Worm (Caenorhabditis elegans) whole organism, L4 larva: ENCODE data around the gene ptb-1.

ENCODE experiments used
- D1046.2 ChIP-seq: fragments of 200-800 bp; sonication (Bioruptor generic); IDR thresholded peaks from 2 replicates; pipeline ENCODE4 v1.3.6; 2022; ENCODE audit warnings: missing genetic modification characterization, missing compliant biosample characterization
- Y105C5A.15 ChIP-seq: fragments of 200-800 bp; sonication (Bioruptor generic); IDR thresholded peaks from 2 replicates; pipeline ENCODE4 v1.3.6; 2022; ENCODE audit warnings: missing genetic modification characterization, missing compliant biosample characterization
- Y5F2A.4 ChIP-seq: fragments of 200-800 bp; sonication (Bioruptor generic); optimal IDR thresholded peaks from 2 replicates; lab custom pipeline; 2018; ENCODE audit warnings: mild to moderate bottlenecking, missing genetic modification characterization, missing compliant biosample characterization
- aha-1 ChIP-seq: fragments of 150-350 bp; peaks from one replicate; lab custom pipeline; 2014; ENCODE audit warnings: missing biosample characterization, missing genetic modification characterization
- aly-2 ChIP-seq: sonication (generic microtip); optimal IDR thresholded peaks from 2 replicates; lab custom pipeline; 2018; ENCODE audit warnings: missing biosample characterization, missing genetic modification characterization
- ceh-32 ChIP-seq: sonication (generic microtip); optimal IDR thresholded peaks from 2 replicates; lab custom pipeline; 2016; ENCODE audit warnings: mild to moderate bottlenecking, missing genetic modification characterization, missing compliant biosample characterization; ENCODE audit not compliant: poor library complexity
- ces-1 ChIP-seq: fragments of 150-350 bp; sonication (generic microtip); optimal IDR thresholded peaks from 4 replicates; lab custom pipeline; 2014; ENCODE audit warnings: missing biosample characterization, missing genetic modification reagents, missing genetic modification characterization
- ctbp-1 ChIP-seq: fragments of 200-800 bp; sonication (Bioruptor generic); IDR thresholded peaks from 2 replicates; pipeline ENCODE4 v1.3.6; 2022; ENCODE audit warnings: missing genetic modification reagents, missing genetic modification characterization, missing compliant biosample characterization
- daf-8 ChIP-seq: fragments of 200-800 bp; sonication (Bioruptor generic); IDR thresholded peaks from 2 replicates; pipeline ENCODE4 v1.3.6; 2022; ENCODE audit warnings: missing genetic modification characterization, missing compliant biosample characterization
- dmd-6 ChIP-seq: fragments of 200-800 bp; sonication (Bioruptor generic); IDR thresholded peaks from 2 replicates; pipeline ENCODE4 v1.3.6; 2022; ENCODE audit warnings: missing genetic modification reagents, missing genetic modification characterization, missing compliant biosample characterization
- dmd-8 ChIP-seq: fragments of 200-800 bp; sonication (Bioruptor generic); IDR thresholded peaks from 2 replicates; pipeline ENCODE4 v1.3.6; 2022; ENCODE audit warnings: missing genetic modification characterization, missing compliant biosample characterization
- dmd-9 ChIP-seq: fragments of 200-800 bp; sonication (Bioruptor generic); IDR thresholded peaks from 2 replicates; pipeline ENCODE4 v1.3.6; 2022; ENCODE audit warnings: missing genetic modification reagents, missing genetic modification characterization, missing compliant biosample characterization
- dve-1 ChIP-seq: sonication (generic microtip); optimal IDR thresholded peaks from 2 replicates; lab custom pipeline; 2017; ENCODE audit warnings: antibody characterized with exemption, mild to moderate bottlenecking, missing genetic modification characterization, missing compliant biosample characterization; ENCODE audit not compliant: insufficient read depth
- egl-43 ChIP-seq: fragments of 200-800 bp; sonication (Bioruptor generic); IDR thresholded peaks from 2 replicates; pipeline ENCODE4 v1.3.6; 2022; ENCODE audit warnings: missing genetic modification reagents, missing genetic modification characterization, missing compliant biosample characterization
- fkh-10 ChIP-seq: fragments of 150-350 bp; optimal IDR thresholded peaks from 2 replicates; lab custom pipeline; 2014; ENCODE audit warnings: missing biosample characterization, missing genetic modification reagents, missing genetic modification characterization
- hlh-30 ChIP-seq: sonication (generic microtip); optimal IDR thresholded peaks from 2 replicates; lab custom pipeline; 2017; ENCODE audit warnings: antibody characterized with exemption, mild to moderate bottlenecking, missing genetic modification characterization, missing compliant biosample characterization; ENCODE audit not compliant: insufficient read depth
- jun-1 ChIP-seq: fragments of 150-350 bp; optimal IDR thresholded peaks from 2 replicates; lab custom pipeline; 2014; ENCODE audit warnings: missing biosample characterization, missing genetic modification reagents, missing genetic modification characterization
- lin-15B ChIP-seq: fragments of 150-350 bp; sonication (generic microtip); optimal IDR thresholded peaks from 3 replicates; lab custom pipeline; 2014; ENCODE audit warnings: missing biosample characterization, missing genetic modification characterization
- lin-29 ChIP-seq: fragments of 200-800 bp; sonication (Bioruptor generic); IDR thresholded peaks from 2 replicates; pipeline ENCODE4 v1.3.6; 2022; ENCODE audit warnings: missing genetic modification reagents, missing genetic modification characterization, missing compliant biosample characterization
- lin-38 ChIP-seq: fragments of 200-800 bp; sonication (Bioruptor generic); IDR thresholded peaks from 2 replicates; pipeline ENCODE4 v1.3.6; 2022; ENCODE audit warnings: missing genetic modification reagents, missing genetic modification characterization, missing compliant biosample characterization
- madf-5 ChIP-seq, 2 experiments: fragments of 200-800 bp; sonication (Bioruptor generic); IDR thresholded peaks; 2 replicates each; pipeline ENCODE4 v1.3.6; 2022; ENCODE audit warnings: missing compliant biosample characterization in 2 of 2, missing genetic modification characterization in 2 of 2
- madf-9 ChIP-seq: fragments of 200-800 bp; sonication (Bioruptor generic); conservative IDR thresholded peaks from 2 replicates; pipeline ENCODE4 v1.3.6; 2022; ENCODE audit warnings: missing genetic modification reagents, missing genetic modification characterization, missing compliant biosample characterization
- mdl-1 ChIP-seq, 2 experiments: fragments of 150-350 bp in 1 of 2; sonication (generic microtip) in 1 of 2; optimal IDR thresholded peaks; 2 replicates each; lab custom pipeline; 2014 to 2017; ENCODE audit warnings: missing biosample characterization in 2 of 2, missing genetic modification characterization in 2 of 2
- mdt-29 ChIP-seq: fragments of 200-800 bp; sonication (Bioruptor generic); IDR thresholded peaks from 2 replicates; pipeline ENCODE4 v1.3.6; 2022; ENCODE audit warnings: missing genetic modification reagents, missing genetic modification characterization, missing compliant biosample characterization
- mes-2 ChIP-seq: sonication (generic microtip); optimal IDR thresholded peaks from 2 replicates; lab custom pipeline; 2016; ENCODE audit warnings: missing genotype, mild to moderate bottlenecking, missing genetic modification characterization, missing compliant biosample characterization; ENCODE audit not compliant: poor library complexity, severe bottlenecking
- nhr-237 ChIP-seq: sonication (generic microtip); optimal IDR thresholded peaks from 2 replicates; lab custom pipeline; 2017; ENCODE audit warnings: missing biosample characterization, missing genetic modification characterization
- nhr-42 ChIP-seq: fragments of 200-800 bp; sonication (Bioruptor generic); IDR thresholded peaks from 2 replicates; pipeline ENCODE4 v1.3.6; 2022; ENCODE audit warnings: missing genetic modification characterization, missing compliant biosample characterization
- nhr-6 ChIP-seq: fragments of 150-350 bp; optimal IDR thresholded peaks from 2 replicates; lab custom pipeline; 2014; ENCODE audit warnings: missing biosample characterization, missing genetic modification characterization
- nhr-76 ChIP-seq: fragments of 150-350 bp; optimal IDR thresholded peaks from 2 replicates; lab custom pipeline; 2014; ENCODE audit warnings: missing biosample characterization, missing genetic modification characterization
- nhr-77 ChIP-seq: fragments of 150-350 bp; optimal IDR thresholded peaks from 2 replicates; lab custom pipeline; 2014; ENCODE audit warnings: missing biosample characterization, missing genetic modification characterization
- pha-4 ChIP-seq, 2 experiments: fragments of 150-350 bp in 1 of 2; fragments of 200-800 bp in 1 of 2; sonication (Bioruptor generic) in 1 of 2; IDR thresholded peaks in 1 of 2; optimal IDR thresholded peaks in 1 of 2; 2 replicates each; pipeline versions ENCODE4 v1.3.6 to Lab custom; 2014 to 2022; ENCODE audit warnings: missing genetic modification characterization in 2 of 2, missing genetic modification reagents in 2 of 2, missing biosample characterization in 1 of 2, missing compliant biosample characterization in 1 of 2
- pqm-1 ChIP-seq: sonication (generic microtip); optimal IDR thresholded peaks from 2 replicates; lab custom pipeline; 2017; ENCODE audit warnings: missing biosample characterization, missing genetic modification characterization
- rbr-2 ChIP-seq: sonication (generic microtip); optimal IDR thresholded peaks from 2 replicates; lab custom pipeline; 2016; ENCODE audit warnings: missing genotype, missing genetic modification characterization, missing compliant biosample characterization
- set-16 ChIP-seq: fragments of 200-800 bp; sonication (Bioruptor generic); IDR thresholded peaks from 2 replicates; pipeline ENCODE4 v1.3.6; 2022; ENCODE audit warnings: missing genetic modification reagents, missing genetic modification characterization, missing compliant biosample characterization
- spr-1 ChIP-seq: sonication (generic microtip); optimal IDR thresholded peaks from 2 replicates; lab custom pipeline; 2016; ENCODE audit warnings: mild to moderate bottlenecking, missing genetic modification characterization, missing compliant biosample characterization
- spr-3 ChIP-seq: fragments of 200-800 bp; sonication (Bioruptor generic); optimal IDR thresholded peaks from 2 replicates; lab custom pipeline; 2018; ENCODE audit warnings: mild to moderate bottlenecking, missing genetic modification characterization, missing compliant biosample characterization
- tra-1 ChIP-seq: fragments of 200-800 bp; sonication (Bioruptor generic); IDR thresholded peaks from 2 replicates; pipeline ENCODE4 v1.3.6; 2022; ENCODE audit warnings: missing genetic modification reagents, missing genetic modification characterization, missing compliant biosample characterization
- unc-39 ChIP-seq: sonication (generic microtip); optimal IDR thresholded peaks from 2 replicates; lab custom pipeline; 2017; ENCODE audit warnings: missing biosample characterization, missing genetic modification characterization
- unc-62 ChIP-seq, 3 experiments: fragments of 150-350 bp in 1 of 3; sonication (generic microtip); optimal IDR thresholded peaks in 2 of 3; peaks in 1 of 3; 1 replicate in 1 of 3; 2 replicates in 2 of 3; lab custom pipeline; 2014 to 2017; ENCODE audit warnings: missing biosample characterization in 3 of 3, missing genetic modification characterization in 3 of 3, missing genetic modification reagents in 3 of 3, missing genotype in 1 of 3
- vab-7 ChIP-seq: fragments of 200-800 bp; sonication (Bioruptor generic); IDR thresholded peaks from 2 replicates; pipeline ENCODE4 v1.3.6; 2022; ENCODE audit warnings: missing genetic modification reagents, missing genetic modification characterization, missing compliant biosample characterization
- ztf-7 ChIP-seq: fragments of 150-350 bp; optimal IDR thresholded peaks from 2 replicates; lab custom pipeline; 2014; ENCODE audit warnings: missing biosample characterization, missing genetic modification characterization

The ptb-1 gene

DNA sequence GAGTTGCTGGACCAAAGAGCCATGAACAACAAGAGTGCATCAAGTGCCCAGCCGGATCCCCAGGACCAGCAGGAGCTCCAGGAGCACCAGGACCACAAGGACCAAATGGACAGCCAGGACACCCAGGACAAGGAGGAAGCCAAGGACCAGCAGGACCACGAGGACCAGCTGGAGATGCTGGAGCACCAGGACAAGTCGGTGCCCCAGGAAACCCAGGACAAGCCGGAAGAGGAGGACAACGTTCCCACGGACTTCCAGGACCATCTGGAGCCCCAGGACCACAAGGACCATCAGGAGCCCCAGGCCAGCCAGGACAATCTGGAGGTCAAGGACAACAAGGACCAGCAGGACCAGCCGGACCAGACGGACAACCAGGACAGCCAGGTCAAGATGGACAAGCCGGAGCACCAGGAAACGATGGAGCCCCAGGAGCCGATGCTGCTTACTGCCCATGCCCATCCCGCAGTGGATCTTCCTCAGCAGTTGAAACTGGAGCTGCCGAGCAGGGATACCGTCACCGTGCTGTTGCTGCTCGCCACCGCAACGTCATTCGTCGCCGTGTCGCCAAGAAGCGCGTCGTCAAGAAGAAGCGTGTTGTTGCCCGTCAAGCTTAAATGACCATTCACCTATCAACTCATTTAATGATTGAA lies 30.1 kb downstream of the ptb-1 start (continued):
- no peak for TF ChIP-seq pqm-1 (tag; lab: Kevin White, UChicago)
- TF ChIP-seq nhr-6 (tag; lab: Kevin White, UChicago): no peak
- TF ChIP-seq dmd-6 (GFP tag; lab: Robert Waterston, UW): no peak
- TF ChIP-seq nhr-237 (tag; lab: Kevin White, UChicago): no peak
- no peak for TF ChIP-seq daf-8 (GFP tag; lab: Robert Waterston, UW)
- TF ChIP-seq D1046.2 (GFP tag; lab: Robert Waterston, UW): no peak
- TF ChIP-seq vab-7: no peak
- 0 out of 2 replicates have a peak, but pooled peaks have one; percentile 45 for TF ChIP-seq ctbp-1 (GFP tag; lab: Robert Waterston, UW)
- no peak for TF ChIP-seq mdt-29 (GFP tag; lab: Robert Waterston, UW)
- TF ChIP-seq Y5F2A.4 (GFP tag; lab: Kevin White, UChicago): peak; percentile 16
- TF ChIP-seq lin-38 (GFP tag; lab: Robert Waterston, UW): peak; percentile 12
- TF ChIP-seq nhr-76 (tag; lab: Kevin White, UChicago): no peak
- TF ChIP-seq lin-29: no peak
- TF ChIP-seq nhr-77: no peak
- 0 out of 2 replicates have a peak, but pooled peaks have one; percentile 49 for TF ChIP-seq nhr-42
- no peak for TF ChIP-seq ztf-7 (tag; lab: Kevin White, UChicago)
- TF ChIP-seq set-16 (GFP tag; lab: Robert Waterston, UW): peak; percentile 97
- TF ChIP-seq lin-15B: no peak
- no peak for TF ChIP-seq Y105C5A.15 (GFP tag; lab: Robert Waterston, UW)
- TF ChIP-seq unc-62 (GFP tag; optimal IDR thresholded peaks at IDR 0.05 in 1 of 2; lab: Kevin White, UChicago): peak in 1 of 2 experiments; percentile 70
- TF ChIP-seq unc-62 (tag; optimal IDR thresholded peaks at IDR 0.05; lab: Kevin White, UChicago): no peak

DNA sequence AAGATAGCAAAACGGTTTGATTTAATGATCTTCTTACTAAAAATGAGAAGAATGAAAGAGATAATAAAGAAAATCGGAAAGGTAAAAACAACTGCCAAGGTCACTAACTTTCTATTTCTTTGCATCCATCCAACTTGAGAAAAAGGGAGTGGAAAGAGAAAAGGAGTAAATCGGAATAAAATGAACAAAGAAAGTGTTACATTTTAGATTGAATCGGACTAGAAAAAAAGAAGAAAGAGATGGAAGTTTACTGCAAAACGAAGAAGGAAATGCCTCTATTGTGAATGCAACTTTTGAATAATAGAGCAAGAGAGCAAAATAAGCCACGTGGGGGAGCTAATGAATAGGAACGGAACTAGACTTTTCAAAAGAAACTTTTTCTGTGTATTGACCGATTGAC lies 30.6 kb downstream of the ptb-1 start:
- TF ChIP-seq fkh-10 (GFP tag; lab: Kevin White, UChicago) (peak; percentile 70), dve-1 (tag; lab: Kevin White, UChicago) (peak; percentile 19), aha-1 (peak; percentile 73), unc-62 (GFP tag; optimal IDR thresholded peaks at IDR 0.05 in 1 of 2; lab: Kevin White, UChicago) (peak in 1 of 2 experiments; percentile 88), unc-62 (tag; optimal IDR thresholded peaks at IDR 0.05; lab: Kevin White, UChicago) (no peak), hlh-30 (tag; lab: Kevin White, UChicago) (no peak)

- TF ChIP-seq mes-2 (no peak), mdt-29 (GFP tag; lab: Robert Waterston, UW) (no peak), jun-1 (tag; lab: Kevin White, UChicago) (no peak), dmd-6 (GFP tag; lab: Robert Waterston, UW) (0 out of 2 replicates have a peak, but pooled peaks have one; percentile 17), aly-2 (no peak), unc-39 (no peak), mdl-1 (tag; optimal IDR thresholded peaks at IDR 0.05; lab: Kevin White, UChicago) (no peak), unc-62 (GFP tag; optimal IDR thresholded peaks at IDR 0.05 in 1 of 2; lab: Kevin White, UChicago) (peak in 1 of 2 experiments; percentile 41), unc-62 (tag; optimal IDR thresholded peaks at IDR 0.05; lab: Kevin White, UChicago) (no peak), rbr-2 (no peak), lin-29 (no peak), madf-5 (GFP tag; IDR thresholded peaks at IDR 0.05; lab: Robert Waterston, UW) (0 out of 4 replicates have a peak, but pooled peaks of 1 of the 2 experiments have one; percentile 49)
Observed at ce11 chrII:10706901-10707300, 31.5 kb downstream of the ptb-1 start, which contains the start of gene col-80. TSS of gene col-80 (plus strand) at chrII:10707201.

- TF ChIP-seq ceh-32 (tag; lab: Kevin White, UChicago): no peak
- TF ChIP-seq spr-1 (tag; lab: Kevin White, UChicago): no peak
- TF ChIP-seq tra-1 (GFP tag; lab: Robert Waterston, UW): 0 out of 2 replicates have a peak, but pooled peaks have one; percentile 5
- peak; percentile 14; the same call in 1 of the 2 replicates for TF ChIP-seq egl-43
- TF ChIP-seq dve-1 (tag; lab: Kevin White, UChicago): no peak
- TF ChIP-seq set-16 (GFP tag; lab: Robert Waterston, UW): peak; percentile 99
- peak; percentile 5; the same call in 1 of the 2 replicates for TF ChIP-seq madf-9
- TF ChIP-seq pha-4 (GFP tag; IDR thresholded peaks at IDR 0.05; lab: Robert Waterston, UW): no peak
- TF ChIP-seq pha-4 (tag; optimal IDR thresholded peaks at IDR 0.05; lab: Kevin White, UChicago): no peak
- TF ChIP-seq dmd-8 (GFP tag; lab: Robert Waterston, UW): no peak
- no peak for TF ChIP-seq Y5F2A.4 (GFP tag; lab: Kevin White, UChicago)
- 0 out of 4 replicates have a peak, but pooled peaks of 1 of the 2 experiments have one; percentile 73 for TF ChIP-seq madf-5 (GFP tag; IDR thresholded peaks at IDR 0.05; lab: Robert Waterston, UW)
- TF ChIP-seq hlh-30 (tag; lab: Kevin White, UChicago): no peak
- no peak for TF ChIP-seq ces-1 (GFP tag; lab: Kevin White, UChicago)
- TF ChIP-seq spr-3 (GFP tag; lab: Kevin White, UChicago): peak; percentile 31
- no peak for TF ChIP-seq dmd-9 (GFP tag; lab: Robert Waterston, UW)
Observed at ce11 chrII:10707439-10708096, 32.2 kb downstream of the ptb-1 start.
